Worm (Caenorhabditis elegans) whole organism, young adult: ENCODE measurements around the gene glb-15.
A peak's percentile ranks its signal among the peaks of the same experiment; 100 is the strongest.

Experiments used
- B0336.3 ChIP-seq: fragments of 200-800 bp; sonication (Bioruptor generic); IDR thresholded peaks from 2 replicates; pipeline ENCODE4 v1.3.6; 2022; ENCODE audit warnings: missing genetic modification characterization, missing compliant biosample characterization
- F49E8.2 ChIP-seq: sonication (generic microtip); optimal IDR thresholded peaks from 3 replicates; lab custom pipeline; 2017; ENCODE audit warnings: missing genetic modification characterization, mild to moderate bottlenecking, missing compliant biosample characterization, antibody characterized with exemption, moderate library complexity; ENCODE audit not compliant: insufficient read depth
- F57C9.4 ChIP-seq: sonication (generic microtip); optimal IDR thresholded peaks from 2 replicates; lab custom pipeline; 2017; ENCODE audit warnings: mild to moderate bottlenecking, missing genetic modification characterization, missing compliant biosample characterization
- K11D2.4 ChIP-seq: fragments of 200-800 bp; sonication (Bioruptor generic); IDR thresholded peaks from 2 replicates; pipeline ENCODE4 v1.3.6; 2022; ENCODE audit warnings: missing genetic modification reagents, missing genetic modification characterization, missing compliant biosample characterization
- K12H6.12 ChIP-seq: fragments of 200-800 bp; sonication (Bioruptor generic); optimal IDR thresholded peaks from 2 replicates; lab custom pipeline; 2018; ENCODE audit warnings: mild to moderate bottlenecking, missing genetic modification characterization, missing compliant biosample characterization
- T26A5.8 ChIP-seq: sonication (generic microtip); optimal IDR thresholded peaks from 2 replicates; lab custom pipeline; 2016; ENCODE audit warnings: missing genetic modification characterization, missing compliant biosample characterization
- ama-1 ChIP-seq, 3 experiments: fragments of 150-350 bp in 1 of 3; sonication (generic microtip) in 2 of 3; optimal IDR thresholded peaks; 2 replicates each; lab custom pipeline; 2014 to 2018; ENCODE audit warnings: missing biosample characterization in 2 of 3, missing genetic modification characterization in 2 of 3, missing genetic modification reagents in 2 of 3
- aptf-2 ChIP-seq: fragments of 200-800 bp; sonication (Bioruptor generic); conservative IDR thresholded peaks from 2 replicates; pipeline ENCODE4 v1.3.6; 2022; ENCODE audit warnings: missing genetic modification reagents, missing genetic modification characterization, missing compliant biosample characterization
- athp-1 ChIP-seq: sonication (generic microtip); optimal IDR thresholded peaks from 2 replicates; lab custom pipeline; 2017; ENCODE audit warnings: mild to moderate bottlenecking, missing genetic modification characterization, missing compliant biosample characterization
- attf-5 ChIP-seq: fragments of 200-800 bp; sonication (Bioruptor generic); optimal IDR thresholded peaks from 2 replicates; lab custom pipeline; 2018; ENCODE audit warnings: mild to moderate bottlenecking, missing genetic modification characterization, missing compliant biosample characterization
- bed-1 ChIP-seq: fragments of 200-800 bp; sonication (Bioruptor generic); IDR thresholded peaks from 2 replicates; pipeline ENCODE4 v1.3.6; 2022; ENCODE audit warnings: missing genetic modification reagents, missing genetic modification characterization, missing compliant biosample characterization
- bed-2 ChIP-seq: fragments of 200-800 bp; sonication (Bioruptor generic); IDR thresholded peaks from 2 replicates; pipeline ENCODE4 v1.3.6; 2022; ENCODE audit warnings: missing genetic modification reagents, missing genetic modification characterization, missing compliant biosample characterization
- ccch-3 ChIP-seq: fragments of 200-800 bp; sonication (Bioruptor generic); optimal IDR thresholded peaks from 2 replicates; lab custom pipeline; 2018; ENCODE audit warnings: mild to moderate bottlenecking, missing genetic modification characterization, missing compliant biosample characterization
- cebp-1 ChIP-seq, 2 experiments: fragments of 200-800 bp in 1 of 2; sonication (Bioruptor generic) in 1 of 2; sonication (generic microtip) in 1 of 2; IDR thresholded peaks in 1 of 2; optimal IDR thresholded peaks in 1 of 2; 2 replicates each; pipeline versions ENCODE4 v1.3.6 to Lab custom; 2017 to 2022; ENCODE audit warnings: missing compliant biosample characterization in 2 of 2, missing genetic modification characterization in 2 of 2, mild to moderate bottlenecking in 1 of 2, missing genetic modification reagents in 1 of 2, moderate library complexity in 1 of 2
- ceh-58 ChIP-seq: fragments of 200-800 bp; sonication (Bioruptor generic); IDR thresholded peaks from 2 replicates; pipeline ENCODE4 v1.3.6; 2022; ENCODE audit warnings: missing genetic modification characterization, missing compliant biosample characterization
- dox-1 ChIP-seq: fragments of 200-800 bp; sonication (Bioruptor generic); IDR thresholded peaks from 2 replicates; pipeline ENCODE4 v1.3.6; 2022; ENCODE audit warnings: missing genetic modification reagents, missing genetic modification characterization, missing compliant biosample characterization
- efl-1 ChIP-seq: fragments of 150-350 bp; optimal IDR thresholded peaks from 2 replicates; lab custom pipeline; 2014; ENCODE audit warnings: missing biosample characterization, missing genetic modification reagents, missing genetic modification characterization
- egl-44 ChIP-seq: fragments of 200-800 bp; sonication (Bioruptor generic); IDR thresholded peaks from 2 replicates; pipeline ENCODE4 v1.3.6; 2022; ENCODE audit warnings: missing genetic modification reagents, missing genetic modification characterization, missing compliant biosample characterization
- ets-4 ChIP-seq: fragments of 200-800 bp; sonication (Bioruptor generic); optimal IDR thresholded peaks from 2 replicates; lab custom pipeline; 2018; ENCODE audit warnings: mild to moderate bottlenecking, missing genetic modification characterization, missing compliant biosample characterization
- hrde-1 ChIP-seq: sonication (generic microtip); optimal IDR thresholded peaks from 2 replicates; lab custom pipeline; 2016; ENCODE audit warnings: missing genetic modification characterization, mild to moderate bottlenecking, missing compliant biosample characterization, moderate library complexity, missing genotype, missing genetic modification reagents, borderline replicate concordance
- let-607 ChIP-seq, 2 experiments: fragments of 200-800 bp in 1 of 2; sonication (Bioruptor generic) in 1 of 2; sonication (generic microtip) in 1 of 2; optimal IDR thresholded peaks; 2 replicates each; lab custom pipeline; 2016 to 2018; ENCODE audit warnings: mild to moderate bottlenecking in 2 of 2, missing compliant biosample characterization in 2 of 2, missing genetic modification characterization in 2 of 2, moderate library complexity in 2 of 2, missing genotype in 1 of 2
- lin-26 ChIP-seq: fragments of 200-800 bp; sonication (Bioruptor generic); IDR thresholded peaks from 2 replicates; pipeline ENCODE4 v1.3.6; 2022; ENCODE audit warnings: missing genetic modification reagents, missing genetic modification characterization, missing compliant biosample characterization
- lin-40 ChIP-seq: sonication (generic microtip); optimal IDR thresholded peaks from 2 replicates; lab custom pipeline; 2016; ENCODE audit warnings: missing genetic modification characterization, mild to moderate bottlenecking, missing compliant biosample characterization, missing genotype, missing genetic modification reagents
- madf-10 ChIP-seq: sonication (generic microtip); optimal IDR thresholded peaks from 2 replicates; lab custom pipeline; 2016; ENCODE audit warnings: mild to moderate bottlenecking, missing genetic modification characterization, missing compliant biosample characterization
- madf-3 ChIP-seq: fragments of 200-800 bp; sonication (Bioruptor generic); IDR thresholded peaks from 2 replicates; pipeline ENCODE4 v1.3.6; 2022; ENCODE audit warnings: missing genetic modification reagents, missing genetic modification characterization, missing compliant biosample characterization
- madf-6 ChIP-seq: fragments of 200-800 bp; sonication (Bioruptor generic); IDR thresholded peaks from 2 replicates; pipeline ENCODE4 v1.3.6; 2022; ENCODE audit warnings: missing genetic modification reagents, missing genetic modification characterization, missing compliant biosample characterization
- madf-8 ChIP-seq: fragments of 200-800 bp; sonication (Bioruptor generic); conservative IDR thresholded peaks from 2 replicates; pipeline ENCODE4 v1.3.6; 2022; ENCODE audit warnings: missing genetic modification reagents, missing genetic modification characterization, missing compliant biosample characterization
- mcd-1 ChIP-seq: fragments of 200-800 bp; sonication (Bioruptor generic); IDR thresholded peaks from 2 replicates; pipeline ENCODE4 v1.3.6; 2022; ENCODE audit warnings: missing genetic modification reagents, missing genetic modification characterization, missing compliant biosample characterization
- nfya-2 ChIP-seq: fragments of 200-800 bp; sonication (Bioruptor generic); IDR thresholded peaks from 2 replicates; pipeline ENCODE4 v1.3.6; 2022; ENCODE audit warnings: missing genetic modification reagents, missing genetic modification characterization, missing compliant biosample characterization
- nhr-27 ChIP-seq: fragments of 200-800 bp; sonication (Bioruptor generic); optimal IDR thresholded peaks from 2 replicates; lab custom pipeline; 2018; ENCODE audit warnings: mild to moderate bottlenecking, missing genetic modification characterization, moderate library complexity, missing compliant biosample characterization
- rpc-1 ChIP-seq, 2 experiments: fragments of 150-350 bp in 1 of 2; sonication (generic microtip) in 1 of 2; optimal IDR thresholded peaks; 2 replicates each; lab custom pipeline; 2014 to 2018; ENCODE audit warnings: missing biosample characterization in 1 of 2, missing genetic modification characterization in 1 of 2, missing genetic modification reagents in 1 of 2, missing genotype in 1 of 2
- snpc-3.4 ChIP-seq: sonication (generic microtip); optimal IDR thresholded peaks from 2 replicates; lab custom pipeline; 2017; ENCODE audit warnings: missing genetic modification characterization, mild to moderate bottlenecking, missing compliant biosample characterization, antibody characterized with exemption, moderate library complexity, missing genotype, missing genetic modification reagents
- tbp1 ChIP-seq: fragments of 200-800 bp; sonication (Bioruptor generic); optimal IDR thresholded peaks from 2 replicates; lab custom pipeline; 2018; ENCODE audit warnings: mild to moderate bottlenecking, missing genetic modification characterization, missing compliant biosample characterization
- unc-130 ChIP-seq: sonication (generic microtip); optimal IDR thresholded peaks from 2 replicates; lab custom pipeline; 2016; ENCODE audit warnings: missing genetic modification reagents, missing genetic modification characterization, missing compliant biosample characterization
- unc-62 ChIP-seq: fragments of 150-350 bp; optimal IDR thresholded peaks from 2 replicates; lab custom pipeline; 2014; ENCODE audit warnings: missing biosample characterization, missing genetic modification reagents, missing genetic modification characterization
- xnd-1 ChIP-seq: sonication (generic microtip); optimal IDR thresholded peaks from 2 replicates; lab custom pipeline; 2016; ENCODE audit warnings: missing genotype, missing genetic modification reagents, missing genetic modification characterization, missing compliant biosample characterization
- zfh-2 ChIP-seq: fragments of 200-800 bp; sonication (Bioruptor generic); conservative IDR thresholded peaks from 2 replicates; pipeline ENCODE4 v1.3.6; 2022; ENCODE audit warnings: missing genetic modification reagents, missing genetic modification characterization, missing compliant biosample characterization
- ztf-26 ChIP-seq: sonication (generic microtip); optimal IDR thresholded peaks from 2 replicates; lab custom pipeline; 2017; ENCODE audit warnings: missing genetic modification characterization, missing compliant biosample characterization
- ztf-3 ChIP-seq: fragments of 200-800 bp; sonication (Bioruptor generic); optimal IDR thresholded peaks from 2 replicates; lab custom pipeline; 2018; ENCODE audit warnings: mild to moderate bottlenecking, missing genetic modification characterization, missing compliant biosample characterization

glb-15 gene

ce11 chrV:11624954-11625353, 6.9 kb upstream of the glb-15 start:
- TF ChIP-seq tbp1 (no peak), lin-26 (no peak), egl-44 (GFP tag; lab: Robert Waterston, UW) (no peak), madf-6 (GFP tag; lab: Robert Waterston, UW) (no peak), ztf-3 (GFP tag; lab: Kevin White, UChicago) (no peak), xnd-1 (tag; lab: Kevin White, UChicago) (no peak), bed-1 (GFP tag; lab: Robert Waterston, UW) (no peak)

ce11 chrV:11621276-11621675, 3.2 kb upstream of the glb-15 start:
- TF ChIP-seq F49E8.2 (tag; lab: Kevin White, UChicago) (no peak), T26A5.8 (tag; lab: Kevin White, UChicago) (no peak), cebp-1 (GFP tag; IDR thresholded peaks at IDR 0.05; lab: Robert Waterston, UW) (no peak), cebp-1 (tag; optimal IDR thresholded peaks at IDR 0.05; lab: Kevin White, UChicago) (no peak), unc-130 (GFP tag; lab: Kevin White, UChicago) (no peak), K11D2.4 (GFP tag; lab: Robert Waterston, UW) (no peak), ccch-3 (GFP tag; lab: Kevin White, UChicago) (no peak), dox-1 (GFP tag; lab: Robert Waterston, UW) (no peak), madf-6 (GFP tag; lab: Robert Waterston, UW) (no peak), nhr-27 (tag; lab: Kevin White, UChicago) (no peak)

ce11 chrV:11620081-11620480, 2.0 kb upstream of the glb-15 start:
- TF ChIP-seq mcd-1 (GFP tag; lab: Robert Waterston, UW), result no peak
- TF ChIP-seq madf-8 (GFP tag; lab: Robert Waterston, UW), result no peak
- no peak for TF ChIP-seq ets-4 (GFP tag; lab: Kevin White, UChicago)

ce11 chrV:11616813-11617212, 1.3 kb downstream of the glb-15 start:
- TF ChIP-seq let-607 (tag; optimal IDR thresholded peaks at IDR 0.05; lab: Kevin White, UChicago) (no peak), F57C9.4 (tag; lab: Kevin White, UChicago) (no peak), B0336.3 (GFP tag; lab: Robert Waterston, UW) (0 out of 2 replicates have a peak, but pooled peaks have one; percentile 30), mcd-1 (GFP tag; lab: Robert Waterston, UW) (no peak), hrde-1 (tag; lab: Kevin White, UChicago) (no peak), ama-1 (optimal IDR thresholded peaks at IDR 0.05; lab: Kevin White, UChicago) (peak; percentile 86), ama-1 (GFP tag; optimal IDR thresholded peaks at IDR 0.05; lab: Kevin White, UChicago) (no peak), nfya-2 (GFP tag; lab: Robert Waterston, UW) (no peak), aptf-2 (GFP tag; lab: Robert Waterston, UW) (no peak), unc-62 (GFP tag; lab: Kevin White, UChicago) (no peak), madf-10 (tag; lab: Kevin White, UChicago) (no peak), ets-4 (GFP tag; lab: Kevin White, UChicago) (no peak), F49E8.2 (tag; lab: Kevin White, UChicago) (no peak), madf-3 (GFP tag; lab: Robert Waterston, UW) (no peak)

- TF ChIP-seq rpc-1 (optimal IDR thresholded peaks at IDR 0.05; lab: Kevin White, UChicago) (no peak), rpc-1 (tag; optimal IDR thresholded peaks at IDR 0.05; lab: Kevin White, UChicago) (no peak), K12H6.12 (tag; lab: Kevin White, UChicago) (no peak), ztf-26 (tag; lab: Kevin White, UChicago) (peak; percentile 78), snpc-3.4 (tag; lab: Kevin White, UChicago) (no peak), efl-1 (no peak), zfh-2 (GFP tag; lab: Robert Waterston, UW) (no peak), ceh-58 (GFP tag; lab: Robert Waterston, UW) (no peak), lin-40 (tag; lab: Kevin White, UChicago) (no peak), attf-5 (GFP tag; lab: Kevin White, UChicago) (no peak), bed-2 (GFP tag; lab: Robert Waterston, UW) (no peak), ama-1 (optimal IDR thresholded peaks at IDR 0.05; lab: Kevin White, UChicago) (peak; percentile 79), ama-1 (GFP tag; optimal IDR thresholded peaks at IDR 0.05; lab: Kevin White, UChicago) (no peak), athp-1 (tag; lab: Kevin White, UChicago) (no peak), lin-26 (peak; percentile 51; the same call in 1 of the 2 replicates)
Observed at ce11 chrV:11615948-11616681, 2.0 kb downstream of the glb-15 start, which contains the start of gene nlp-24. Gene nlp-24, plus strand, starts transcription at chrV:11616376.
